Fruit fly (Drosophila melanogaster) whole organism, embryonic: Measurements from ENCODE around the gene CG1074.

ENCODE experiments used
- Aef1 ChIP-seq: fragments of 200-800 bp; sonication (Bioruptor generic); IDR thresholded peaks from 3 replicates; pipeline ENCODE4 v1.3.6; 2022; ENCODE audit warnings: missing biosample characterization, missing genetic modification characterization
- B-H1 ChIP-seq: fragments of 200-800 bp; sonication (Bioruptor generic); IDR thresholded peaks from 3 replicates; pipeline ENCODE4 v1.3.6; 2022; ENCODE audit warnings: missing biosample characterization, missing genetic modification characterization
- CG1024 ChIP-seq: fragments of 200-800 bp; sonication (Bioruptor generic); IDR thresholded peaks from 2 replicates; pipeline ENCODE4 v1.3.6; 2022; ENCODE audit warnings: missing biosample characterization, missing genetic modification characterization
- CG10366 ChIP-seq: fragments of 200-800 bp; sonication (Bioruptor generic); IDR thresholded peaks from 2 replicates; pipeline ENCODE4 v1.3.6; 2022; ENCODE audit warnings: missing biosample characterization, missing genetic modification characterization
- CG11560 ChIP-seq: fragments of 200-800 bp; sonication (Bioruptor generic); IDR thresholded peaks from 3 replicates; pipeline ENCODE4 v1.3.6; 2022; ENCODE audit warnings: missing biosample characterization, missing genetic modification characterization
- CG12219 ChIP-seq: fragments of 200-800 bp; sonication (Bioruptor generic); optimal IDR thresholded peaks from 3 replicates; lab custom pipeline; 2018; ENCODE audit warnings: missing biosample characterization, mild to moderate bottlenecking, missing genetic modification characterization
- CG12769 ChIP-seq: fragments of 200-800 bp; sonication (Bioruptor generic); optimal IDR thresholded peaks from 2 replicates; lab custom pipeline; 2019; ENCODE audit warnings: missing biosample characterization, mild to moderate bottlenecking, missing genetic modification characterization, moderate library complexity
- CG14014 ChIP-seq: fragments of 200-800 bp; sonication (Bioruptor generic); IDR thresholded peaks from 2 replicates; pipeline ENCODE4 v1.3.6; 2022; ENCODE audit warnings: missing biosample characterization, missing genetic modification characterization
- CG15269 ChIP-seq: fragments of 200-800 bp; sonication (Bioruptor generic); optimal IDR thresholded peaks from 2 replicates; lab custom pipeline; 2018; ENCODE audit warnings: missing biosample characterization, mild to moderate bottlenecking, missing genetic modification characterization, moderate library complexity
- CG15601 ChIP-seq: fragments of 200-800 bp; sonication (Bioruptor generic); optimal IDR thresholded peaks from 3 replicates; lab custom pipeline; 2019; ENCODE audit warnings: missing biosample characterization, mild to moderate bottlenecking, missing genetic modification characterization, moderate library complexity
- CG17361 ChIP-seq: fragments of 200-800 bp; sonication (Bioruptor generic); IDR thresholded peaks from 3 replicates; pipeline ENCODE4 v1.3.6; 2022; ENCODE audit warnings: missing biosample characterization, missing genetic modification characterization
- CG30431 ChIP-seq: fragments of 200-800 bp; sonication (Bioruptor generic); optimal IDR thresholded peaks from 2 replicates; lab custom pipeline; 2017; ENCODE audit warnings: missing biosample characterization, missing genetic modification characterization
- CG3163 ChIP-seq: fragments of 200-800 bp; sonication (Bioruptor generic); optimal IDR thresholded peaks from 3 replicates; lab custom pipeline; 2016; ENCODE audit warnings: missing biosample characterization, missing genetic modification characterization
- CG4617 ChIP-seq: fragments of 200-800 bp; sonication (Bioruptor generic); optimal IDR thresholded peaks from 3 replicates; lab custom pipeline; 2016; ENCODE audit warnings: missing biosample characterization, missing genetic modification characterization, borderline replicate concordance
- CG6254 ChIP-seq: fragments of 200-800 bp; sonication (Bioruptor generic); optimal IDR thresholded peaks from 3 replicates; lab custom pipeline; 2017; ENCODE audit warnings: mild to moderate bottlenecking, missing biosample characterization, missing genetic modification reagents, missing genetic modification characterization
- CG8281 ChIP-seq: fragments of 200-800 bp; sonication (Bioruptor generic); optimal IDR thresholded peaks from 2 replicates; lab custom pipeline; 2018; ENCODE audit warnings: missing biosample characterization, mild to moderate bottlenecking, missing genetic modification characterization, moderate library complexity
- CG8944 ChIP-seq: fragments of 200-800 bp; sonication (Bioruptor generic); optimal IDR thresholded peaks from 3 replicates; lab custom pipeline; 2016; ENCODE audit warnings: missing biosample characterization, missing genetic modification characterization
- H15 ChIP-seq: fragments of 200-800 bp; sonication (Bioruptor generic); IDR thresholded peaks from 3 replicates; pipeline ENCODE4 v1.3.6; 2022; ENCODE audit warnings: missing biosample characterization, missing genetic modification characterization
- H2.0 ChIP-seq: fragments of 200-800 bp; sonication (Bioruptor generic); IDR thresholded peaks from 2 replicates; pipeline ENCODE4 v1.3.6; 2022; ENCODE audit warnings: missing biosample characterization, missing genetic modification characterization
- HLH4C ChIP-seq: fragments of 200-800 bp; sonication (Bioruptor generic); IDR thresholded peaks from 3 replicates; pipeline ENCODE4 v1.3.6; 2022; ENCODE audit warnings: missing biosample characterization, missing genetic modification characterization; ENCODE audit not compliant: partially characterized antibody
- HmgD ChIP-seq: fragments of 200-800 bp; sonication (Bioruptor generic); optimal IDR thresholded peaks from 3 replicates; lab custom pipeline; 2016; ENCODE audit warnings: missing biosample characterization, missing genetic modification characterization
- Hr3 ChIP-seq: fragments of 200-800 bp; sonication (Bioruptor generic); optimal IDR thresholded peaks from 3 replicates; lab custom pipeline; 2016; ENCODE audit warnings: missing biosample characterization, missing genetic modification characterization
- MESR4 ChIP-seq: fragments of 200-800 bp; sonication (Bioruptor generic); optimal IDR thresholded peaks from 2 replicates; lab custom pipeline; 2018; ENCODE audit warnings: missing biosample characterization, mild to moderate bottlenecking, missing genetic modification characterization, moderate library complexity
- Neu2 ChIP-seq: fragments of 200-800 bp; sonication (Bioruptor generic); optimal IDR thresholded peaks from 3 replicates; lab custom pipeline; 2016; ENCODE audit warnings: missing biosample characterization, missing genetic modification characterization, borderline replicate concordance
- Pdp1 ChIP-seq, 2 experiments: fragments of 200-800 bp; sonication (Bioruptor generic); optimal IDR thresholded peaks; 3 replicates each; lab custom pipeline; 2016; ENCODE audit warnings: missing biosample characterization in 2 of 2, missing genetic modification characterization in 2 of 2, mild to moderate bottlenecking in 1 of 2, moderate library complexity in 1 of 2
- TFAM ChIP-seq: fragments of 200-800 bp; sonication (Bioruptor generic); optimal IDR thresholded peaks from 2 replicates; lab custom pipeline; 2017; ENCODE audit warnings: missing biosample characterization, missing genetic modification characterization, inconsistent platforms
- ato ChIP-seq: fragments of 200-800 bp; sonication (Bioruptor generic); IDR thresholded peaks from 2 replicates; pipeline ENCODE4 v1.3.6; 2022; ENCODE audit warnings: missing biosample characterization, missing genetic modification characterization; ENCODE audit not compliant: partially characterized antibody
- dan ChIP-seq: fragments of 200-800 bp; sonication (Bioruptor generic); IDR thresholded peaks from 2 replicates; pipeline ENCODE4 v1.3.6; 2022; ENCODE audit warnings: missing biosample characterization, missing genetic modification characterization
- dysf ChIP-seq: fragments of 200-800 bp; sonication (Bioruptor generic); IDR thresholded peaks from 3 replicates; pipeline ENCODE4 v1.3.6; 2022; ENCODE audit warnings: missing biosample characterization, missing genetic modification characterization
- ewg ChIP-seq: fragments of 200-800 bp; sonication (Bioruptor generic); optimal IDR thresholded peaks from 3 replicates; lab custom pipeline; 2017; ENCODE audit warnings: mild to moderate bottlenecking, missing biosample characterization, missing genetic modification reagents, missing genetic modification characterization
- fd3F ChIP-seq: fragments of 200-800 bp; sonication (Bioruptor generic); optimal IDR thresholded peaks from 2 replicates; lab custom pipeline; 2018; ENCODE audit warnings: missing biosample characterization, mild to moderate bottlenecking, missing genetic modification characterization, moderate library complexity
- gsb-n ChIP-seq: fragments of 200-800 bp; sonication (Bioruptor generic); optimal IDR thresholded peaks from 3 replicates; lab custom pipeline; 2018; ENCODE audit warnings: missing biosample characterization, mild to moderate bottlenecking, missing genetic modification characterization
- h ChIP-seq: fragments of >200 bp; optimal IDR thresholded peaks from 2 replicates; lab custom pipeline; 2017
- jigr1 ChIP-seq: fragments of 200-800 bp; sonication (Bioruptor generic); IDR thresholded peaks from 3 replicates; pipeline ENCODE4 v1.3.6; 2022; ENCODE audit warnings: missing biosample characterization, missing genetic modification characterization
- mirr ChIP-seq: fragments of 200-800 bp; sonication (Bioruptor generic); optimal IDR thresholded peaks from 3 replicates; lab custom pipeline; 2018; ENCODE audit warnings: missing biosample characterization, mild to moderate bottlenecking, missing genetic modification characterization
- nom ChIP-seq: fragments of 200-800 bp; sonication (Bioruptor generic); optimal IDR thresholded peaks from 2 replicates; lab custom pipeline; 2017; ENCODE audit warnings: missing biosample characterization, missing genetic modification characterization, mild to moderate bottlenecking, moderate library complexity, missing genetic modification reagents
- p53 ChIP-seq: fragments of 200-800 bp; sonication (Bioruptor generic); optimal IDR thresholded peaks from 2 replicates; lab custom pipeline; 2016; ENCODE audit warnings: missing biosample characterization, missing genetic modification characterization
- peb ChIP-seq: fragments of 200-800 bp; sonication (Bioruptor generic); IDR thresholded peaks from 2 replicates; pipeline ENCODE4 v1.3.6; 2022; ENCODE audit warnings: missing biosample characterization, missing genetic modification characterization
- pfk ChIP-seq: fragments of 200-800 bp; sonication (Bioruptor generic); optimal IDR thresholded peaks from 2 replicates; lab custom pipeline; 2018; ENCODE audit warnings: missing biosample characterization, mild to moderate bottlenecking, missing genetic modification characterization, moderate library complexity
- repo ChIP-seq: fragments of 200-800 bp; sonication (Bioruptor generic); optimal IDR thresholded peaks from 2 replicates; lab custom pipeline; 2016; ENCODE audit warnings: missing biosample characterization, missing genetic modification characterization
- rib ChIP-seq: fragments of 200-800 bp; sonication (Bioruptor generic); IDR thresholded peaks from 2 replicates; pipeline ENCODE4 v1.3.6; 2022; ENCODE audit warnings: missing biosample characterization, missing genetic modification characterization
- run ChIP-seq: fragments of 200-800 bp; sonication (Bioruptor generic); optimal IDR thresholded peaks from 3 replicates; lab custom pipeline; 2018; ENCODE audit warnings: missing biosample characterization, mild to moderate bottlenecking, missing genetic modification characterization
- sc ChIP-seq, 3 experiments: fragments of >200 bp in 2 of 3; fragments of 200-800 bp in 1 of 3; sonication (Bioruptor generic) in 1 of 3; optimal IDR thresholded peaks; 2 replicates in 2 of 3; 3 replicates in 1 of 3; lab custom pipeline; 2017; ENCODE audit warnings: mild to moderate bottlenecking in 1 of 3, missing biosample characterization in 1 of 3, missing genetic modification characterization in 1 of 3, missing genetic modification reagents in 1 of 3
- sob ChIP-seq: fragments of 200-800 bp; sonication (Bioruptor generic); IDR thresholded peaks from 2 replicates; pipeline ENCODE4 v1.3.6; 2022; ENCODE audit warnings: missing biosample characterization, missing genetic modification characterization
- stc ChIP-seq: fragments of 200-800 bp; sonication (Bioruptor generic); IDR thresholded peaks from 2 replicates; pipeline ENCODE4 v1.3.6; 2022; ENCODE audit warnings: missing biosample characterization, missing genetic modification characterization
- trem ChIP-seq: fragments of 200-800 bp; optimal IDR thresholded peaks from 3 replicates; lab custom pipeline; 2019; ENCODE audit warnings: missing biosample characterization, mild to moderate bottlenecking, missing genetic modification characterization, moderate library complexity
- twi ChIP-seq: fragments of 200-800 bp; optimal IDR thresholded peaks from 2 replicates; lab custom pipeline; 2019; ENCODE audit warnings: missing biosample characterization, mild to moderate bottlenecking, missing genetic modification characterization, moderate library complexity
- vfl ChIP-seq: fragments of 200-800 bp; sonication (Bioruptor generic); optimal IDR thresholded peaks from 2 replicates; lab custom pipeline; 2016; ENCODE audit warnings: missing biosample characterization, missing genetic modification characterization
- vnd ChIP-seq: fragments of 200-800 bp; sonication (Bioruptor generic); IDR thresholded peaks from 3 replicates; pipeline ENCODE4 v1.3.6; 2022; ENCODE audit warnings: missing biosample characterization, missing genetic modification characterization; ENCODE audit not compliant: partially characterized antibody

Gene CG1074

dm6 chr3R:4433441-4434077 lies at the start of gene CG1074, which contains the start of gene eIF3a:
Gene CG1074, plus strand, starts transcription at chr3R:4433965.
Gene eIF3a, minus strand, starts transcription at chr3R:4433895.
- TF ChIP-seq mirr (peak; percentile 85), p53 (GFP tag; lab: Kevin White, UChicago) (peak; percentile 80), CG10366 (GFP tag; lab: Robert Waterston, UW) (no peak; the same call in 1 of the 2 replicates), run (tag; lab: Kevin White, UChicago) (peak; percentile 12), CG17361 (GFP tag; lab: Robert Waterston, UW) (peak; percentile 59; the same call in 2 of the 3 replicates), ewg (peak; percentile 62), TFAM (no peak), stc (GFP tag; lab: Robert Waterston, UW) (peak; percentile 55; the same call in 1 of the 2 replicates), dysf (GFP tag; lab: Robert Waterston, UW) (peak; percentile 40; the same call in 1 of the 3 replicates), CG15269 (tag; lab: Kevin White, UChicago) (no peak), rib (peak; percentile 80), MESR4 (GFP tag; lab: Kevin White, UChicago) (peak; percentile 98), trem (tag; lab: Kevin White, UChicago) (peak; percentile 83), CG11560 (tag; lab: Robert Waterston, UW) (no peak), H2.0 (GFP tag; lab: Robert Waterston, UW) (peak; percentile 31; the same call in 1 of the 2 replicates), gsb-n (no peak), repo (GFP tag; lab: Kevin White, UChicago) (peak; percentile 62), vnd (GFP tag; lab: Robert Waterston, UW) (peak; percentile 96), peb (GFP tag; lab: Robert Waterston, UW) (no peak), Neu2 (peak; percentile 62), h (no peak), sob (GFP tag; lab: Robert Waterston, UW) (peak; percentile 86), sc (optimal IDR thresholded peaks at IDR 0.05; lab: Kevin White, UChicago) (no peak), sc (GFP tag; optimal IDR thresholded peaks at IDR 0.05; lab: Kevin White, UChicago) (no peak), twi (tag; lab: Kevin White, UChicago) (peak; percentile 62), HmgD (peak; percentile 80), CG1024 (GFP tag; lab: Robert Waterston, UW) (peak; percentile 68; the same call in 1 of the 2 replicates), H15 (GFP tag; lab: Robert Waterston, UW) (peak; percentile 50; the same call in 2 of the 3 replicates), HLH4C (peak; percentile 95), CG8281 (tag; lab: Kevin White, UChicago) (no peak), Pdp1 (GFP tag; optimal IDR thresholded peaks at IDR 0.05; lab: Kevin White, UChicago) (peak; percentile 63 to 72), CG4617 (GFP tag; lab: Kevin White, UChicago) (peak; percentile 95), CG12769 (tag; lab: Kevin White, UChicago) (no peak), CG14014 (GFP tag; lab: Robert Waterston, UW) (peak; percentile 58; the same call in 1 of the 2 replicates), ato (peak; percentile 98), CG15601 (tag; lab: Kevin White, UChicago) (peak; percentile 55), pfk (GFP tag; lab: Kevin White, UChicago) (peak; percentile 72), vfl (peak; percentile 55), CG6254 (GFP tag; lab: Kevin White, UChicago) (no peak), jigr1 (GFP tag; lab: Robert Waterston, UW) (no peak), Hr3 (GFP tag; lab: Kevin White, UChicago) (peak; percentile 26), B-H1 (GFP tag; lab: Robert Waterston, UW) (peak; percentile 17; the same call in 1 of the 3 replicates), CG8944 (GFP tag; lab: Kevin White, UChicago) (peak; percentile 56), CG12219 (GFP tag; lab: Kevin White, UChicago) (peak; percentile 35), CG3163 (peak; percentile 99), nom (GFP tag; lab: Kevin White, UChicago) (peak; percentile 83), CG30431 (no peak), dan (GFP tag; lab: Robert Waterston, UW) (no peak), Aef1 (GFP tag; lab: Robert Waterston, UW) (no peak), fd3F (GFP tag; lab: Kevin White, UChicago) (peak; percentile 19)
